Fruit fly (Drosophila melanogaster): ENCODE results near the gene CG6664.

Gene CG6664

dm6 chr3L:17015663-17016575, at the start of gene CG6664, which contains the start of gene CG7728:
Gene CG6664 (minus strand): TSS chr3L:17016180.
Gene CG7728 (plus strand): TSS chr3L:17016536.
- no peak for TF ChIP-seq noc (tag; optimal IDR thresholded peaks at IDR 0.05)

DNA sequence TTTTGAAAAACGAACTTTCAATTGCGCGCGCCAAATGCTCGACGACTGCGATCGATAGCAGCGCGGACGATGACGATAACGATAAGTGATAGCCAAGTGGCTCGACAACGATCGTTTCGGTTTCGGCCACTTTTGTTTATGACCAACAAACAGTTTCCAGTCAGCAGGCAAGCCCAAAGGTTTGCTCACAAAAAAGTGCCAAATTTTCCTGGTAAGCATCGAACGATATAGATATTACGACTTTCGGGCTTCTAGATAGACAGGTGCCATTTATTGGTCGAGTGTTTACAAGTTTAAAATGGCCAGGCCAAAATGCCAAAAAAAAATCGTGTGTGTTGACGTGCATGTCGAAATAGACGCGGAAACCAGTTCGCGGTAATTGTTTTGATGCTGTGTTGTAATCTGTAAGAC, 39.5 kb upstream of the CG6664 start, which contains the start of gene CG7724:
CG7724 (plus strand) TSS at position 147 of the 411 bp plus-strand sequence.
- no peak for TF ChIP-seq noc (tag; optimal IDR thresholded peaks at IDR 0.05)

- TF ChIP-seq noc (tag; optimal IDR thresholded peaks at IDR 0.05), result no peak
Measured at dm6 chr3L:17053932-17054331, 38.0 kb upstream of the CG6664 start.

dm6 chr3L:17052388-17052905, 36.5 kb upstream of the CG6664 start:
- TF ChIP-seq noc (tag; optimal IDR thresholded peaks at IDR 0.05), result no peak

- TF ChIP-seq noc (tag; optimal IDR thresholded peaks at IDR 0.05), result no peak
Measured at dm6 chr3L:17051472-17051871, 35.5 kb upstream of the CG6664 start.

DNA sequence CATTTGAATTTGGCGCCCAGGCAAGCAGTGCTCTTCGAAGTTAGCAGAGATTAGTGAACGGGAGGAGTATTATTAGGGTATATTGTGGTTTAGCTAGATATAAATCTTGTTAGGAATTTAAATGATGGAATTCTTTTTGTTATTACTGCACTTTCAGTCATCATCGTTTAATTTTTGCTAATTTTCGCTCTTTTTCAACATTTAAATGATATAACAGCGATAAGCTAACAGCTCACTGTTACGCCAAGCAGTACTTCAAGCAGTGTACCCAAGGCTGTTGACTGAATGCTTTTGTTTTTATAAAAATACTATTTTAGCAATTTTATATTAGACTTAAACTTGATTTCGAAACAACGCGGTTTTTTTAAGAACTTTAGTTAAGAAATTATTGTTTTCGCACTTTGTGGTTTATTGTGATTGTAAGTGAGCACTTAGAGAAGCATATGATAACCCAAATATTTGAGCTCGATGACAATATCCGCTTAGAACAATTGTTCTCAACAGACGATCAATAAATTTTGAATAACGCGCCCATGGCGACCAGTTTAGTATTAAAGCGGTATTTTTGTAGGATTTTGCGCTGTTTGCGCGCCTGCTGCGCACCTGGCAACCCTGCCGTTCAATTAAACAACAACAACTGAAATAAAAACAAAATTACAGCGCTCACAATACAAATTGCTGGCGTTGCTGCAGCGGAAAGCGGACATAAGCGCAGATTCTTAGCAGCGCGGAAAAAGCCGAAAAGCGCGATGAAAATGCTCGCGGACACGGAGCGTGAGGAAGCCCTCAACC, 34.9 kb upstream of the CG6664 start:
- TF ChIP-seq noc (tag; optimal IDR thresholded peaks at IDR 0.05), result no peak

DNA sequence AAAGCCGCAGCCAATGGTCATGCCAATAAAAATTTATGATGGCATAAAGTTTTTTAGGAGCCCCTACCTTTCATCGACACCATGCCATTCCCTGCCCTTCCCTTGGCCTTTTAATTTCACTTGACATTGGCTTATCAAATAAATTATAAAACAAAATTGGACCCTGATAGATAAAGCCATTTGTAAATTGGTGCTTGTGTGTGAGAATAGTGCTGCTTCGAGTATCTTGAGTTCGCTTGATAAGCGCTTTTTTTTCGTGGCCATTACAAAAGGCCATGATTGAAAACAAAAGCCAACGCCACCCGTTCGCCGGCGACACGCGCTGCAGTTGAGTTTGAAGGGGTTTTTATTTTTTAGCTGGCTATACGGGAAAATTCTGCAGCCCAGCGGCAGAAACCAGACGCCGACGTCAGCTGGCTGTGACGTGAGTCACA, 33.9 kb upstream of the CG6664 start:
- TF ChIP-seq noc (tag; optimal IDR thresholded peaks at IDR 0.05), result peak; percentile 88

DNA sequence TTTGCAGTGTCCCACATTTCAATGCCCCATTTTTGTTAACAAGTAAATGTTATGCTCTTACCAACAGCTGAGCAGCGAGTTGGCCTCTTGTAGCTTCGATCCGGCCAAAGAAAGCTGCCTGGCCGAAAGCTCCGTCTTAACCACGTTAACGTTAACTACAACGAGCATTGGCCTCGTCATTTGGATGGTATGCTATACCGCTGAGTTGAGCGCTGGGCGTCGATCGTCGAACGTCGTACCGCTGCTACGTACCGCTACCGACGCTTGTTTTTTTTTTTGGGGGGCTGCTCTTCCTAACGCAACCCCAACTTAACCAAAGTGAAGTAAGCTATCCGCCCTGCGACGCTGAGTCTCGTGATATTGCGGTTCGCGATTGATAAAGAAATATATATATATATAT, 33.3 kb upstream of the CG6664 start, which contains the start of gene rogdi:
rogdi (plus strand) TSS at position 199 of the 400 bp plus-strand sequence.
- no peak for TF ChIP-seq noc (tag; optimal IDR thresholded peaks at IDR 0.05)

- TF ChIP-seq noc (tag; optimal IDR thresholded peaks at IDR 0.05), result peak; percentile 9
Measured at dm6 chr3L:17047811-17048239, 31.8 kb upstream of the CG6664 start.

- TF ChIP-seq noc (tag; optimal IDR thresholded peaks at IDR 0.05), result no peak
Measured at dm6 chr3L:17045431-17046238, 29.7 kb upstream of the CG6664 start, which contains the start of gene TpnC73F. Gene TpnC73F (plus strand): TSS chr3L:17046063.

DNA sequence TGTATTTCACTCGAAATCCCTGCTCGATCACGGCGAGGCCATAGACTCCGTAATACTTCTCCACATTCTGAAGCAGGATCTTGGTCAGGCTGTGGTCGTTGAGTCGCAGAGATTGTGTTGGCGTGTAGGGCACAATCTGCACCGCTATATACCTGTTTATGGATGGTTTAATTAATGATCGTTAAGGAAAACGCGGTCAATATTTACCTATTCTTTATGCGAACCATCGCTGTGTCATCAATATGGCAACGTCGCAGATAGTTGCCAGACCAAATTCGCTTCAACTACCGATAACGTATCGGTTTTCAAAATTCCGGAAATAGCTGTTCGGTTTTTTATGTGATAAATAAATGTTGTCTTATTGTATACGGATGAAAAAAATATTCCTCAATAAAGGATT, 28.8 kb upstream of the CG6664 start, which contains the start of gene Pop5:
Pop5 (minus strand) TSS at position 240 of the 400 bp plus-strand sequence.
- TF ChIP-seq noc (tag; optimal IDR thresholded peaks at IDR 0.05), result no peak

DNA sequence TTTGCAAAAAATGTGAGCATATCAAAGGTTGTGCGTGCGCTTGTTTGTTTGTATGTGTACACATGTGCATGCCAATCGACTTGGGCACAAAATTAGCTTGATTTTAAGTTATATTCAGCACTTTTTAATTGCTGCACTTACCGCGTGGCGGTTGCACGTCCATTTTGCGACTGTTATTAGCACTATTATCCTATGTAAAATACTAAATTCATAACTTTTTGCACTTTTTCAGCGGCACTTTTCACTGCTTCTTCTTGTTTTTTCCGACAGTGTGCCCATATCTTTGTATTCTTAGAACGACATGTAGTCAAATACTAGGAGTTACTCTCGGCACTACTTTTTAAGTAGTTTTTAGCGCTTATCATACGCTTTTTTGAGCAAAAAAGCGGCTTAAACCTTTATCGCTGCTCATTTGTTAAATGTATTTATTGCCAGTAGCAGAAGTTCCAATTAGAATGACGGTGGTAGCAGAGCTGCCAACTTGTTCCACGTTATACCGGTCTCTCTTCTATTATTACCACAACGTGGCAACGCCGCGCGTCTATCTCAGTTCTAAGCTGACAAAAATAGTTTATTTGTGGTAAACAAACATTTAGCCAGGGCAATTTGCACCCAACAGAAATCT, 26.4 kb upstream of the CG6664 start, which contains the start of the genes scaf6 and Papst2:
scaf6 (minus strand) TSS at position 278 of the 625 bp plus-strand sequence.
Papst2 (plus strand) TSS at position 501 of the 625 bp plus-strand sequence.
- no peak for TF ChIP-seq noc (tag; optimal IDR thresholded peaks at IDR 0.05)

DNA sequence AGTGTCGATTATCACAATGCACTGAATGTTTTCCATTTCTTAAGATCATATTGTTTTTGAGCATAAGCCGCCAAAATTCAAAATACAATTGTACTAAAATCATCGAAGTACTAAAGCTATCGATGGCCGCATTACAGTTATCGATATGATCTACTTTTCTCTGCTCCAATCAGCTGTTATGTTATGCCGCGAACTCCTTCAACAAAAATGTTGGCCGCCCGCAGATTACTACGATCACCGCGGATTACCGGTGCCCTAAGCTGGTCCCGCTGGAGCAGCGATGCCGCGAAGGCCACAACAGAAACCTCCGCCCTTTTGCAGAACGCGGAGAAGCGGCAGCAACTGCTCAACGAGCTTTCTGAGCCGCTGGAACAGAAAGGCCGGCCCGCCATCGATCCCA, 19.5 kb upstream of the CG6664 start, which contains the start of gene beg:
beg (plus strand) TSS at position 177 of the 400 bp plus-strand sequence.
- TF ChIP-seq noc (tag; optimal IDR thresholded peaks at IDR 0.05), result no peak

dm6 chr3L:17033309-17033708, 17.3 kb upstream of the CG6664 start:
- no peak for TF ChIP-seq noc (tag; optimal IDR thresholded peaks at IDR 0.05)
